Fruit fly (Drosophila melanogaster) whole organism, prepupa: ENCODE measurements around the gene tai.

Source experiments
- Blimp-1 ChIP-seq: fragments of 200-800 bp; sonication (Bioruptor generic); optimal IDR thresholded peaks from 3 replicates; lab custom pipeline; 2017; ENCODE audit warnings: missing biosample characterization, missing genetic modification characterization, mild to moderate bottlenecking, moderate library complexity, missing genetic modification reagents
- CG10631 ChIP-seq: fragments of 200-800 bp; sonication (Bioruptor generic); optimal IDR thresholded peaks from 2 replicates; lab custom pipeline; 2016; ENCODE audit warnings: missing biosample characterization, missing genetic modification characterization
- CG10669 ChIP-seq: fragments of 200-800 bp; sonication (Bioruptor generic); optimal IDR thresholded peaks from 3 replicates; lab custom pipeline; 2018; ENCODE audit warnings: missing biosample characterization, mild to moderate bottlenecking, missing genetic modification characterization, moderate library complexity
- CG11902 ChIP-seq: fragments of 200-800 bp; sonication (Bioruptor generic); optimal IDR thresholded peaks from 3 replicates; lab custom pipeline; 2016; ENCODE audit warnings: missing biosample characterization, missing genetic modification characterization
- CG1621 ChIP-seq: fragments of 200-800 bp; sonication (Bioruptor generic); optimal IDR thresholded peaks from 3 replicates; lab custom pipeline; 2018; ENCODE audit warnings: missing biosample characterization, mild to moderate bottlenecking, missing genetic modification characterization
- CG3032 ChIP-seq: fragments of 200-800 bp; optimal IDR thresholded peaks from 2 replicates; lab custom pipeline; 2019; ENCODE audit warnings: missing biosample characterization, mild to moderate bottlenecking, missing genetic modification characterization, moderate library complexity
- CG32006 ChIP-seq: fragments of 200-800 bp; sonication (Bioruptor generic); optimal IDR thresholded peaks from 3 replicates; lab custom pipeline; 2017; ENCODE audit warnings: missing biosample characterization, mild to moderate bottlenecking, missing genetic modification characterization
- CG34406 ChIP-seq: fragments of 200-800 bp; sonication (Bioruptor generic); optimal IDR thresholded peaks from 3 replicates; lab custom pipeline; 2016; ENCODE audit warnings: missing biosample characterization, missing genetic modification characterization
- CG6163 ChIP-seq: fragments of 200-800 bp; sonication (Bioruptor generic); IDR thresholded peaks from 3 replicates; pipeline ENCODE4 v1.3.6; 2022; ENCODE audit warnings: missing biosample characterization, missing genetic modification characterization
- CG6276 ChIP-seq: fragments of 200-800 bp; sonication (Bioruptor generic); optimal IDR thresholded peaks from 2 replicates; lab custom pipeline; 2017; ENCODE audit warnings: missing biosample characterization, mild to moderate bottlenecking, missing genetic modification characterization
- CG6808 ChIP-seq: fragments of 200-800 bp; sonication (Bioruptor generic); optimal IDR thresholded peaks from 3 replicates; lab custom pipeline; 2017; ENCODE audit warnings: missing biosample characterization, missing genetic modification characterization, mild to moderate bottlenecking, moderate library complexity, missing genetic modification reagents
- CG8119 ChIP-seq: fragments of 200-800 bp; sonication (Bioruptor generic); IDR thresholded peaks from 3 replicates; pipeline ENCODE4 v1.3.6; 2022; ENCODE audit warnings: missing biosample characterization, missing genetic modification characterization
- CG8632 ChIP-seq: fragments of 200-800 bp; sonication (Bioruptor generic); optimal IDR thresholded peaks from 3 replicates; lab custom pipeline; 2016; ENCODE audit warnings: missing biosample characterization, missing genetic modification characterization
- CG9139 ChIP-seq: fragments of 200-800 bp; sonication (Bioruptor generic); optimal IDR thresholded peaks from 3 replicates; lab custom pipeline; 2017; ENCODE audit warnings: missing biosample characterization, mild to moderate bottlenecking, missing genetic modification characterization
- Ets21C ChIP-seq: fragments of 200-800 bp; sonication (Bioruptor generic); optimal IDR thresholded peaks from 3 replicates; lab custom pipeline; 2016; ENCODE audit warnings: missing biosample characterization, missing genetic modification characterization
- Gug ChIP-seq: fragments of 200-800 bp; sonication (Bioruptor generic); IDR thresholded peaks from 2 replicates; pipeline ENCODE4 v1.3.6; 2022; ENCODE audit warnings: missing biosample characterization, missing genetic modification characterization
- Hr38 ChIP-seq: sonication (Bioruptor generic); optimal IDR thresholded peaks from 2 replicates; lab custom pipeline; 2016; ENCODE audit warnings: missing biosample characterization, missing genetic modification characterization
- Hr39 ChIP-seq: fragments of 200-800 bp; sonication (Bioruptor generic); optimal IDR thresholded peaks from 2 replicates; lab custom pipeline; 2016; ENCODE audit warnings: missing biosample characterization, missing genetic modification characterization
- Lpt ChIP-seq: fragments of 200-800 bp; sonication (Bioruptor generic); optimal IDR thresholded peaks from 3 replicates; lab custom pipeline; 2016; ENCODE audit warnings: missing biosample characterization, missing genetic modification characterization
- Met ChIP-seq: fragments of 200-800 bp; sonication (Bioruptor generic); optimal IDR thresholded peaks from 3 replicates; lab custom pipeline; 2016; ENCODE audit warnings: missing biosample characterization, missing genetic modification characterization
- OdsH ChIP-seq: fragments of 200-800 bp; sonication (Bioruptor generic); optimal IDR thresholded peaks from 3 replicates; lab custom pipeline; 2016; ENCODE audit warnings: missing biosample characterization, missing genetic modification characterization
- Smox ChIP-seq: fragments of 200-800 bp; sonication (Bioruptor generic); optimal IDR thresholded peaks from 3 replicates; lab custom pipeline; 2016; ENCODE audit warnings: missing biosample characterization, missing genetic modification characterization
- Sox15 ChIP-seq: fragments of 200-800 bp; sonication (Bioruptor generic); optimal IDR thresholded peaks from 3 replicates; lab custom pipeline; 2016; ENCODE audit warnings: missing biosample characterization, missing genetic modification characterization
- achi ChIP-seq: fragments of 200-800 bp; sonication (Bioruptor generic); optimal IDR thresholded peaks from 3 replicates; lab custom pipeline; 2016; ENCODE audit warnings: missing biosample characterization, missing genetic modification characterization
- dac ChIP-seq: fragments of 200-800 bp; sonication (Bioruptor generic); optimal IDR thresholded peaks from 2 replicates; lab custom pipeline; 2017; ENCODE audit warnings: missing biosample characterization, mild to moderate bottlenecking, missing genetic modification characterization
- dsx ChIP-seq: fragments of 200-800 bp; optimal IDR thresholded peaks from 3 replicates; lab custom pipeline; 2019; ENCODE audit warnings: missing biosample characterization, mild to moderate bottlenecking, missing genetic modification characterization, moderate library complexity; ENCODE audit not compliant: poor library complexity, severe bottlenecking
- eg ChIP-seq: fragments of 200-800 bp; sonication (Bioruptor generic); IDR thresholded peaks from 3 replicates; pipeline ENCODE4 v1.3.6; 2022; ENCODE audit warnings: missing biosample characterization, missing genetic modification characterization
- esn ChIP-seq: fragments of 200-800 bp; sonication (Bioruptor generic); optimal IDR thresholded peaks from 2 replicates; lab custom pipeline; 2016; ENCODE audit warnings: missing biosample characterization, mild to moderate bottlenecking, missing genetic modification characterization, moderate library complexity
- fd59A ChIP-seq: fragments of 200-800 bp; sonication (Bioruptor generic); optimal IDR thresholded peaks from 2 replicates; lab custom pipeline; 2017; ENCODE audit warnings: missing biosample characterization, mild to moderate bottlenecking, missing genetic modification characterization, missing genetic modification reagents
- net ChIP-seq: fragments of 200-800 bp; sonication (Bioruptor generic); optimal IDR thresholded peaks from 3 replicates; lab custom pipeline; 2016; ENCODE audit warnings: missing biosample characterization, missing genetic modification characterization
- salr ChIP-seq, 2 experiments: fragments of 200-800 bp; sonication (Bioruptor generic); optimal IDR thresholded peaks; 3 replicates each; lab custom pipeline; 2016 to 2018; ENCODE audit warnings: missing biosample characterization in 2 of 2, missing genetic modification characterization in 2 of 2, mild to moderate bottlenecking in 1 of 2
- ss ChIP-seq, 2 experiments: fragments of 200-800 bp; sonication (Bioruptor generic); optimal IDR thresholded peaks; 2 replicates in 1 of 2; 3 replicates in 1 of 2; lab custom pipeline; 2017 to 2018; ENCODE audit warnings: mild to moderate bottlenecking in 2 of 2, missing biosample characterization in 2 of 2, missing genetic modification characterization in 2 of 2, moderate library complexity in 1 of 2
- svp ChIP-seq: fragments of 200-800 bp; sonication (Bioruptor generic); peaks from one replicate; lab custom pipeline; 2016; ENCODE audit warnings: missing biosample characterization, missing genetic modification characterization
- topi ChIP-seq: fragments of 200-800 bp; sonication (Bioruptor generic); optimal IDR thresholded peaks from 3 replicates; lab custom pipeline; 2016; ENCODE audit warnings: missing biosample characterization, missing genetic modification characterization
- vri ChIP-seq: fragments of 200-800 bp; sonication (Bioruptor generic); optimal IDR thresholded peaks from 3 replicates; lab custom pipeline; 2016; ENCODE audit warnings: missing biosample characterization, mild to moderate bottlenecking, missing genetic modification characterization

Gene tai

DNA sequence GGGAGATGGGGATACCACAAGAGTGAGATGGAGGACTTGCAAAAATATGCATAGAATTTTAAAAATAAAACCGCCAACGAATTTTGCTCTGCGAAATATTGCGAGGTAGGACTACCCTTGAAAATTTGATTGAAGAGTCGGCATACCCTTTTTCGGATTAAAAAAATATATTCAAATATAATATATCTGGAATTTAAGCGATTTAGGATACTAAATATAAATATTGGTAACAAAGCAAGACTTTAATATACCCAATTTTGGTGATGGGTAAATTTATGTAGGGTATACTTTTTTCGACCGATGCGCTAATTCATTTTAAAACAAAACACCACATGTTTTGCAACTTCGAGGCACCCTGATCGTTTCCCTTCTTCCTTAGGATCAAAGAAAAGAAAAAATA is 17.2 kb upstream of the tai start (continued):
- TF ChIP-seq vri (GFP tag; lab: Kevin White, UChicago) = no peak
- TF ChIP-seq CG10631 = peak; percentile 48
- no peak for TF ChIP-seq CG6276 (GFP tag; lab: Kevin White, UChicago)
- no peak for TF ChIP-seq topi
- TF ChIP-seq Smox = no peak
- TF ChIP-seq fd59A (GFP tag; lab: Kevin White, UChicago) = no peak
- TF ChIP-seq CG3032 (tag; lab: Kevin White, UChicago) = peak; percentile 26
- TF ChIP-seq CG8632 = no peak
- TF ChIP-seq esn (GFP tag; lab: Kevin White, UChicago) = peak; percentile 21
- no peak for TF ChIP-seq Hr38 (GFP tag; lab: Kevin White, UChicago)
- peak; percentile 25; the same call in 1 of the 2 replicates for TF ChIP-seq Gug (GFP tag; lab: Robert Waterston, UW)
- TF ChIP-seq CG32006 = peak; percentile 23
- TF ChIP-seq Ets21C (GFP tag; lab: Kevin White, UChicago) = no peak
- no peak for TF ChIP-seq Sox15 (GFP tag; lab: Kevin White, UChicago)
- TF ChIP-seq dsx (GFP tag; lab: Kevin White, UChicago) = no peak
- TF ChIP-seq Lpt = no peak
- TF ChIP-seq CG11902 (GFP tag; lab: Kevin White, UChicago) = no peak
- peak; percentile 37 for TF ChIP-seq achi (GFP tag; lab: Kevin White, UChicago)

DNA sequence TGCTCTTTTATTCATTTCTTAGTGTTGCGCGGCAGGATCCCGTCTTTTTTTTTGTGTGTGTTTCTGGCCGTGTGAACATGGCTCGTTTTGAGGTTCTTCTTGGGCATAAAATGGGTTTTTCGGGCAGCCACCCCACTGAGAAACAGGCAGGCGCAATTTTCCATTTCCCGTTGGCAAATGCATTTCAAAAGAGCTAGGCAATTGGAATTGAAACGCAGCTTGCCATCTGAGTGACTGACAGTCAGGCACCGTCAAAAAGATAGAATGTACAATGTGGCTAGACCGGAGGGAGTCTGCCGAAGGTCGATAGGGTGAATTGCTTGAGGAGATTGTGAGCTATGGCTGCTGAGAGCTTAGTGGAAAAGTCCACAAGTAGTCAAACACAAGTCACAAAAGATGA is 16.5 kb upstream of the tai start:
- TF ChIP-seq CG34406 (GFP tag; lab: Kevin White, UChicago) (no peak), dac (GFP tag; lab: Kevin White, UChicago) (no peak), svp (GFP tag; lab: Kevin White, UChicago) (peak; percentile 3), eg (GFP tag; lab: Robert Waterston, UW) (no peak), Smox (no peak), Sox15 (GFP tag; lab: Kevin White, UChicago) (no peak), esn (GFP tag; lab: Kevin White, UChicago) (no peak)

dm6 chr2L:9150805-9151204 is 15.8 kb upstream of the tai start:
- TF ChIP-seq eg (GFP tag; lab: Robert Waterston, UW) = no peak
- no peak for TF ChIP-seq ss (GFP tag; optimal IDR thresholded peaks at IDR 0.05; lab: Kevin White, UChicago)
- TF ChIP-seq OdsH (GFP tag; lab: Kevin White, UChicago) = no peak
- no peak for TF ChIP-seq CG1621 (tag; lab: Kevin White, UChicago)
- no peak for TF ChIP-seq CG10631
- TF ChIP-seq Blimp-1 (GFP tag; lab: Kevin White, UChicago) = no peak
- no peak for TF ChIP-seq salr (GFP tag; optimal IDR thresholded peaks at IDR 0.05; lab: Kevin White, UChicago)
- TF ChIP-seq Smox = no peak
- no peak for TF ChIP-seq CG8119 (GFP tag; lab: Robert Waterston, UW)
- no peak for TF ChIP-seq CG10669
- TF ChIP-seq CG6163 (GFP tag; lab: Robert Waterston, UW) = no peak
- no peak for TF ChIP-seq net (GFP tag; lab: Kevin White, UChicago)
- TF ChIP-seq, all 60 proteins: peak for 0

DNA sequence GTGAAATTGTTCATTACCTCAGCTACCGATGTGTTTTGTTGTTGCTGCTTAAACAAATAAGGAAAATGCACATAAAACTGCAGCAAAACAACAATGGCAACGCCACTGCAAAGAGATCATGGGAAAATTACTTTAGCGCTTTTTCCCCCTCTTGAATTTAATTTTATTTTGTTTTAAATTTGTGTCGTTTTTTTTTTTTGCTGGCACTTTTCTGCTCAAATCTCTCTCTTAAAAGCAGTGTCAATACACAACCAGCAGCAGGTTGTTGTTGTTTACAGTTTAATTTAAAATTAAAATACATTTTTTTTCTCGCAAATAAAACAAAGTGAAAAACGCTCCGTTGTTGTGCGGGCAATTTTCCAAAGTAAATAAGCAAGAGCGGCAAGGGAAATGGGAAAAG is 8.8 kb upstream of the tai start:
- TF ChIP-seq Hr39 (GFP tag; lab: Kevin White, UChicago) (no peak), dsx (GFP tag; lab: Kevin White, UChicago) (no peak), Sox15 (GFP tag; lab: Kevin White, UChicago) (no peak), CG8119 (GFP tag; lab: Robert Waterston, UW) (no peak; the same call in 2 of the 3 replicates), eg (GFP tag; lab: Robert Waterston, UW) (0 out of 3 replicates have a peak, but pooled peaks have one; percentile 35), CG9139 (no peak), CG6808 (no peak), Met (no peak)
